Fruit fly (Drosophila melanogaster) whole organism, embryonic: ENCODE data around the gene CG16984.

Source experiments
- Antp ChIP-seq: fragments of 200-800 bp; sonication (Bioruptor generic); optimal IDR thresholded peaks from 3 replicates; lab custom pipeline; 2016; ENCODE audit warnings: missing biosample characterization, missing genetic modification characterization
- Atf6 ChIP-seq: fragments of 200-800 bp; sonication (Bioruptor generic); IDR thresholded peaks from 2 replicates; pipeline ENCODE4 v1.3.6; 2022; ENCODE audit warnings: missing biosample characterization, missing genetic modification characterization
- Awh ChIP-seq: fragments of 200-800 bp; sonication (Bioruptor generic); IDR thresholded peaks from 2 replicates; pipeline ENCODE4, ENCODE4 v1.3.6; 2022; ENCODE audit warnings: missing biosample characterization, missing genetic modification characterization
- CG1024 ChIP-seq: fragments of 200-800 bp; sonication (Bioruptor generic); IDR thresholded peaks from 2 replicates; pipeline ENCODE4 v1.3.6; 2022; ENCODE audit warnings: missing biosample characterization, missing genetic modification characterization
- CG10267 ChIP-seq: fragments of 200-800 bp; sonication (Bioruptor generic); optimal IDR thresholded peaks from 2 replicates; lab custom pipeline; 2018; ENCODE audit warnings: missing biosample characterization, mild to moderate bottlenecking, missing genetic modification characterization, moderate library complexity
- CG10366 ChIP-seq: fragments of 200-800 bp; sonication (Bioruptor generic); IDR thresholded peaks from 2 replicates; pipeline ENCODE4 v1.3.6; 2022; ENCODE audit warnings: missing biosample characterization, missing genetic modification characterization
- CG15073 ChIP-seq: fragments of 200-800 bp; sonication (Bioruptor generic); optimal IDR thresholded peaks from 2 replicates; lab custom pipeline; 2016; ENCODE audit warnings: missing biosample characterization, missing genetic modification characterization
- CG15269 ChIP-seq: fragments of 200-800 bp; sonication (Bioruptor generic); optimal IDR thresholded peaks from 2 replicates; lab custom pipeline; 2018; ENCODE audit warnings: missing biosample characterization, mild to moderate bottlenecking, missing genetic modification characterization, moderate library complexity
- CG1603 ChIP-seq: fragments of 200-800 bp; sonication (Bioruptor generic); optimal IDR thresholded peaks from 2 replicates; lab custom pipeline; 2019; ENCODE audit warnings: missing biosample characterization, mild to moderate bottlenecking, missing genetic modification characterization, moderate library complexity
- CG17328 ChIP-seq: fragments of 200-800 bp; sonication (Bioruptor generic); IDR thresholded peaks from 2 replicates; pipeline ENCODE4 v1.3.6; 2022; ENCODE audit warnings: missing biosample characterization, missing genetic modification characterization
- CG2129 ChIP-seq: fragments of 200-800 bp; sonication (Bioruptor generic); IDR thresholded peaks from 2 replicates; pipeline ENCODE4 v1.3.6; 2022; ENCODE audit warnings: missing biosample characterization, missing genetic modification characterization; ENCODE audit not compliant: partially characterized antibody
- CG32772 ChIP-seq: fragments of 200-800 bp; sonication (Bioruptor generic); IDR thresholded peaks from 2 replicates; pipeline ENCODE4 v1.3.6; 2022; ENCODE audit warnings: missing biosample characterization, missing genetic modification characterization
- CG4328 ChIP-seq: fragments of 200-800 bp; sonication (Bioruptor generic); optimal IDR thresholded peaks from 3 replicates; lab custom pipeline; 2017; ENCODE audit warnings: missing biosample characterization, missing genetic modification reagents, missing genetic modification characterization
- CG43689 ChIP-seq: fragments of 200-800 bp; sonication (Bioruptor generic); IDR thresholded peaks from 2 replicates; pipeline ENCODE4 v1.3.6; 2022; ENCODE audit warnings: missing biosample characterization, missing genetic modification characterization
- CG4617 ChIP-seq: fragments of 200-800 bp; sonication (Bioruptor generic); optimal IDR thresholded peaks from 3 replicates; lab custom pipeline; 2016; ENCODE audit warnings: missing biosample characterization, missing genetic modification characterization, borderline replicate concordance
- CG5180 ChIP-seq: fragments of 200-800 bp; sonication (Bioruptor generic); optimal IDR thresholded peaks from 3 replicates; lab custom pipeline; 2017; ENCODE audit warnings: missing biosample characterization, missing genetic modification characterization, mild to moderate bottlenecking, moderate library complexity, missing genetic modification reagents
- CG5245 ChIP-seq: fragments of 200-800 bp; sonication (Bioruptor generic); optimal IDR thresholded peaks from 3 replicates; lab custom pipeline; 2016; ENCODE audit warnings: missing biosample characterization, missing genetic modification characterization
- CG6854 ChIP-seq: fragments of 200-800 bp; sonication (Bioruptor generic); optimal IDR thresholded peaks from 3 replicates; lab custom pipeline; 2017; ENCODE audit warnings: missing biosample characterization, mild to moderate bottlenecking, missing genetic modification characterization
- CG7556 ChIP-seq: fragments of 200-800 bp; sonication (Bioruptor generic); optimal IDR thresholded peaks from 2 replicates; lab custom pipeline; 2017; ENCODE audit warnings: missing biosample characterization, mild to moderate bottlenecking, missing genetic modification characterization
- CG8944 ChIP-seq: fragments of 200-800 bp; sonication (Bioruptor generic); optimal IDR thresholded peaks from 3 replicates; lab custom pipeline; 2016; ENCODE audit warnings: missing biosample characterization, missing genetic modification characterization
- CG9932 ChIP-seq: fragments of 200-800 bp; sonication (Bioruptor generic); IDR thresholded peaks from 2 replicates; pipeline ENCODE4 v1.3.6; 2022; ENCODE audit warnings: missing biosample characterization, missing genetic modification characterization
- Dbx ChIP-seq: fragments of 200-800 bp; sonication (Bioruptor generic); IDR thresholded peaks from 3 replicates; pipeline ENCODE4 v1.3.6; 2022; ENCODE audit warnings: missing biosample characterization, missing genetic modification characterization
- Dfd ChIP-seq, 2 experiments: fragments of >200 bp; optimal IDR thresholded peaks; 2 replicates each; lab custom pipeline; 2017; ENCODE audit warnings: missing biosample characterization in 2 of 2, missing genetic modification characterization in 2 of 2
- Dip2 ChIP-seq: fragments of 200-800 bp; sonication (Bioruptor generic); IDR thresholded peaks from 2 replicates; pipeline ENCODE4 v1.3.6; 2022; ENCODE audit warnings: missing biosample characterization, missing genetic modification characterization
- Max ChIP-seq: fragments of 200-800 bp; sonication (Bioruptor generic); optimal IDR thresholded peaks from 2 replicates; lab custom pipeline; 2016; ENCODE audit warnings: missing biosample characterization, mild to moderate bottlenecking, missing genetic modification characterization
- NFAT ChIP-seq: fragments of 200-800 bp; sonication (Bioruptor generic); IDR thresholded peaks from 2 replicates; pipeline ENCODE4 v1.3.6; 2022; ENCODE audit warnings: missing biosample characterization, missing genetic modification characterization
- Sin3A ChIP-seq: fragments of >200 bp; optimal IDR thresholded peaks from 2 replicates; lab custom pipeline; 2018
- Sox100B ChIP-seq: fragments of 200-800 bp; sonication (Bioruptor generic); optimal IDR thresholded peaks from 3 replicates; lab custom pipeline; 2018; ENCODE audit warnings: missing biosample characterization, mild to moderate bottlenecking, missing genetic modification characterization
- TFAM ChIP-seq: fragments of 200-800 bp; sonication (Bioruptor generic); optimal IDR thresholded peaks from 2 replicates; lab custom pipeline; 2017; ENCODE audit warnings: missing biosample characterization, missing genetic modification characterization, inconsistent platforms
- bowl ChIP-seq: fragments of 200-800 bp; sonication (Bioruptor generic); IDR thresholded peaks from 2 replicates; pipeline ENCODE4 v1.3.6; 2022; ENCODE audit warnings: missing biosample characterization, missing genetic modification characterization
- br ChIP-seq: fragments of >200 bp; optimal IDR thresholded peaks from 2 replicates; lab custom pipeline; 2017
- cad ChIP-seq: fragments of >200 bp; optimal IDR thresholded peaks from 2 replicates; lab custom pipeline; 2017; ENCODE audit warnings: missing biosample characterization, missing genetic modification characterization
- chinmo ChIP-seq: fragments of 200-800 bp; sonication (Bioruptor generic); IDR thresholded peaks from 4 replicates; pipeline ENCODE4 v1.3.6; 2022; ENCODE audit warnings: missing biosample characterization, missing genetic modification characterization; ENCODE audit not compliant: partially characterized antibody
- chm ChIP-seq: fragments of 200-800 bp; sonication (Bioruptor generic); IDR thresholded peaks from 2 replicates; pipeline ENCODE4 v1.3.6; 2022; ENCODE audit warnings: missing biosample characterization, missing genetic modification characterization
- corto ChIP-seq: fragments of 200-800 bp; sonication (Bioruptor generic); optimal IDR thresholded peaks from 2 replicates; lab custom pipeline; 2016; ENCODE audit warnings: missing biosample characterization, mild to moderate bottlenecking, missing genetic modification characterization, moderate library complexity
- croc ChIP-seq: fragments of 200-800 bp; sonication (Bioruptor generic); conservative IDR thresholded peaks from 3 replicates; pipeline ENCODE4 v1.3.6; 2022; ENCODE audit warnings: missing biosample characterization, missing genetic modification characterization
- crp ChIP-seq, 2 experiments: fragments of 200-800 bp; sonication (Bioruptor generic); optimal IDR thresholded peaks; 2 replicates in 1 of 2; 3 replicates in 1 of 2; lab custom pipeline; 2017; ENCODE audit warnings: missing biosample characterization in 2 of 2, missing genetic modification characterization in 2 of 2, mild to moderate bottlenecking in 1 of 2, moderate library complexity in 1 of 2
- dimm ChIP-seq: fragments of 200-800 bp; sonication (Bioruptor generic); IDR thresholded peaks from 2 replicates; pipeline ENCODE4 v1.3.6; 2022; ENCODE audit warnings: missing biosample characterization, missing genetic modification characterization
- dysf ChIP-seq: fragments of 200-800 bp; sonication (Bioruptor generic); IDR thresholded peaks from 3 replicates; pipeline ENCODE4 v1.3.6; 2022; ENCODE audit warnings: missing biosample characterization, missing genetic modification characterization
- gsb-n ChIP-seq: fragments of 200-800 bp; sonication (Bioruptor generic); optimal IDR thresholded peaks from 3 replicates; lab custom pipeline; 2018; ENCODE audit warnings: missing biosample characterization, mild to moderate bottlenecking, missing genetic modification characterization
- gt ChIP-seq: fragments of 200-800 bp; sonication (Bioruptor generic); IDR thresholded peaks from 2 replicates; pipeline ENCODE4 v1.3.6; 2022; ENCODE audit warnings: missing biosample characterization, missing genetic modification characterization
- hkb ChIP-seq, 2 experiments: fragments of 200-800 bp in 1 of 2; fragments of >200 bp in 1 of 2; sonication (Bioruptor generic) in 1 of 2; IDR thresholded peaks in 1 of 2; optimal IDR thresholded peaks in 1 of 2; 2 replicates each; pipeline versions ENCODE4 v1.3.6 to Lab custom; 2017 to 2022; ENCODE audit warnings: missing biosample characterization in 1 of 2, missing genetic modification characterization in 1 of 2
- insv ChIP-seq, 2 experiments: fragments of 200-800 bp; sonication (Bioruptor generic); optimal IDR thresholded peaks; 3 replicates each; lab custom pipeline; 2016 to 2018; ENCODE audit warnings: missing biosample characterization in 2 of 2, missing genetic modification characterization in 2 of 2
- mirr ChIP-seq: fragments of 200-800 bp; sonication (Bioruptor generic); optimal IDR thresholded peaks from 3 replicates; lab custom pipeline; 2018; ENCODE audit warnings: missing biosample characterization, mild to moderate bottlenecking, missing genetic modification characterization
- nerfin-2 ChIP-seq: fragments of 200-800 bp; sonication (Bioruptor generic); IDR thresholded peaks from 2 replicates; pipeline ENCODE4 v1.3.6; 2022; ENCODE audit warnings: missing biosample characterization, missing genetic modification characterization; ENCODE audit not compliant: partially characterized antibody
- ranshi ChIP-seq: fragments of 200-800 bp; sonication (Bioruptor generic); IDR thresholded peaks from 2 replicates; pipeline ENCODE4 v1.3.6; 2022; ENCODE audit warnings: missing biosample characterization, missing genetic modification characterization
- ro ChIP-seq: fragments of 200-800 bp; sonication (Bioruptor generic); IDR thresholded peaks from 2 replicates; pipeline ENCODE4 v1.3.6; 2022; ENCODE audit warnings: missing biosample characterization, missing genetic modification characterization
- sens ChIP-seq: fragments of 200-800 bp; sonication (Bioruptor generic); peaks from one replicate; lab custom pipeline; 2016; ENCODE audit warnings: missing biosample characterization, missing genetic modification characterization
- sr ChIP-seq: fragments of 200-800 bp; sonication (Bioruptor generic); IDR thresholded peaks from 3 replicates; pipeline ENCODE4 v1.3.6; 2022; ENCODE audit warnings: missing biosample characterization, missing genetic modification characterization
- ssp ChIP-seq: fragments of 200-800 bp; sonication (Bioruptor generic); IDR thresholded peaks from 2 replicates; pipeline ENCODE4 v1.3.6; 2022; ENCODE audit warnings: missing biosample characterization, missing genetic modification characterization
- ttk ChIP-seq: fragments of 200-800 bp; sonication (Bioruptor generic); IDR thresholded peaks from 2 replicates; pipeline ENCODE4 v2.1.2; 2022; ENCODE audit warnings: missing biosample characterization, missing genetic modification characterization
- yki ChIP-seq: fragments of >200 bp; optimal IDR thresholded peaks from 3 replicates; lab custom pipeline; 2018

The CG16984 gene

dm6 chr3L:2581343-2581825, 14.2 kb upstream of the CG16984 start (continued):
- TF ChIP-seq dysf (peak; percentile 82), CG1024 (peak; percentile 81), insv (GFP tag; optimal IDR thresholded peaks at IDR 0.05; lab: Kevin White, UChicago) (peak in 1 of 2 experiments; percentile 44), Awh (GFP tag; lab: Robert Waterston, UW) (peak; percentile 73), bowl (peak; percentile 59; the same call in 1 of the 2 replicates), CG32772 (GFP tag; lab: Robert Waterston, UW) (peak; percentile 71), hkb (optimal IDR thresholded peaks at IDR 0.05; lab: Kevin White, UChicago) (no peak), hkb (GFP tag; IDR thresholded peaks at IDR 0.05; lab: Robert Waterston, UW) (peak; percentile 95), dimm (peak; percentile 80), Atf6 (GFP tag; lab: Robert Waterston, UW) (peak; percentile 92), CG1603 (peak; percentile 91), CG2129 (no peak), croc (GFP tag; lab: Robert Waterston, UW) (peak; percentile 81), TFAM (GFP tag; lab: Kevin White, UChicago) (peak; percentile 38), gt (GFP tag; lab: Robert Waterston, UW) (no peak), cad (no peak), CG15269 (tag; lab: Kevin White, UChicago) (peak; percentile 83), CG8944 (GFP tag; lab: Kevin White, UChicago) (peak; percentile 42), ssp (peak; percentile 59), sens (GFP tag; lab: Kevin White, UChicago) (peak; percentile 98), chinmo (GFP tag; lab: Robert Waterston, UW) (no peak), corto (peak; percentile 19), CG4617 (no peak), Dbx (peak; percentile 87), mirr (GFP tag; lab: Kevin White, UChicago) (no peak), ttk (GFP tag; lab: Robert Waterston, UW) (peak; percentile 70; the same call in 1 of the 2 replicates), CG17328 (GFP tag; lab: Robert Waterston, UW) (peak; percentile 96), ro (GFP tag; lab: Robert Waterston, UW) (0 out of 2 replicates have a peak, but pooled peaks have one; percentile 24), CG7556 (GFP tag; lab: Kevin White, UChicago) (peak; percentile 86), sr (0 out of 3 replicates have a peak, but pooled peaks have one; percentile 15), ranshi (peak; percentile 92), nerfin-2 (GFP tag; lab: Robert Waterston, UW) (no peak), CG43689 (GFP tag; lab: Robert Waterston, UW) (peak; percentile 76), Sox100B (GFP tag; lab: Kevin White, UChicago) (peak; percentile 67), CG5245 (GFP tag; lab: Kevin White, UChicago) (peak; percentile 66), gsb-n (tag; lab: Kevin White, UChicago) (peak; percentile 80), CG6854 (GFP tag; lab: Kevin White, UChicago) (peak; percentile 81), CG10267 (peak; percentile 82), CG9932 (peak; percentile 91), Max (GFP tag; lab: Kevin White, UChicago) (peak; percentile 68), yki (no peak), NFAT (peak; percentile 59), chm (GFP tag; lab: Robert Waterston, UW) (peak; percentile 96), Antp (GFP tag; lab: Kevin White, UChicago) (peak; percentile 70), Sin3A (no peak), CG5180 (peak; percentile 68), Dip2 (GFP tag; lab: Robert Waterston, UW) (no peak), CG10366 (peak; percentile 93), Dfd (GFP tag; optimal IDR thresholded peaks at IDR 0.05; lab: Kevin White, UChicago) (no peak), br (no peak), CG15073 (GFP tag; lab: Kevin White, UChicago) (peak; percentile 45), CG4328 (GFP tag; lab: Kevin White, UChicago) (peak; percentile 45), crp (GFP tag; optimal IDR thresholded peaks at IDR 0.05; lab: Kevin White, UChicago) (peak in 1 of 2 experiments; percentile 48)
